Worm (Caenorhabditis elegans) whole organism, L4 larva: ENCODE results near the gene toe-1.

Experiments used
- F49E8.2 ChIP-seq: sonication (generic microtip); optimal IDR thresholded peaks from 2 replicates; lab custom pipeline; 2016; ENCODE audit warnings: missing compliant biosample characterization, mild to moderate bottlenecking, missing genetic modification characterization, borderline replicate concordance
- Y48G9A.11 ChIP-seq: fragments of 200-800 bp; sonication (Bioruptor generic); IDR thresholded peaks from 2 replicates; pipeline ENCODE4 v1.3.6; 2022; ENCODE audit warnings: missing genetic modification reagents, missing genetic modification characterization, missing compliant biosample characterization
- aha-1 ChIP-seq: fragments of 150-350 bp; peaks from one replicate; lab custom pipeline; 2014; ENCODE audit warnings: missing biosample characterization, missing genetic modification characterization
- ceh-82 ChIP-seq: sonication (generic microtip); optimal IDR thresholded peaks from 2 replicates; lab custom pipeline; 2017; ENCODE audit warnings: missing biosample characterization, missing genetic modification characterization
- daf-16 ChIP-seq, 3 experiments: sonication (generic microtip); optimal IDR thresholded peaks; 2 replicates each; lab custom pipeline; 2016 to 2017; ENCODE audit warnings: missing genetic modification characterization in 3 of 3, missing genetic modification reagents in 3 of 3, mild to moderate bottlenecking in 2 of 3, missing compliant biosample characterization in 2 of 3, missing biosample characterization in 1 of 3, moderate library complexity in 1 of 3
- daf-8 ChIP-seq: fragments of 200-800 bp; sonication (Bioruptor generic); IDR thresholded peaks from 2 replicates; pipeline ENCODE4 v1.3.6; 2022; ENCODE audit warnings: missing genetic modification characterization, missing compliant biosample characterization
- dve-1 ChIP-seq: sonication (generic microtip); optimal IDR thresholded peaks from 2 replicates; lab custom pipeline; 2017; ENCODE audit warnings: antibody characterized with exemption, mild to moderate bottlenecking, missing genetic modification characterization, missing compliant biosample characterization; ENCODE audit not compliant: insufficient read depth
- fkh-10 ChIP-seq: fragments of 150-350 bp; optimal IDR thresholded peaks from 2 replicates; lab custom pipeline; 2014; ENCODE audit warnings: missing biosample characterization, missing genetic modification reagents, missing genetic modification characterization
- fos-1 ChIP-seq: fragments of 150-350 bp; optimal IDR thresholded peaks from 2 replicates; lab custom pipeline; 2014; ENCODE audit warnings: missing biosample characterization, missing genetic modification characterization
- hif-1 ChIP-seq, 2 experiments: sonication (generic microtip); optimal IDR thresholded peaks; 2 replicates each; lab custom pipeline; 2016 to 2017; ENCODE audit warnings: missing compliant biosample characterization in 2 of 2, missing genetic modification characterization in 2 of 2, missing genetic modification reagents in 2 of 2, missing genotype in 2 of 2, mild to moderate bottlenecking in 1 of 2
- hlh-11 ChIP-seq: fragments of 200-800 bp; sonication (Bioruptor generic); optimal IDR thresholded peaks from 2 replicates; lab custom pipeline; 2018; ENCODE audit warnings: mild to moderate bottlenecking, missing genetic modification characterization, missing compliant biosample characterization
- lin-15B ChIP-seq: fragments of 150-350 bp; sonication (generic microtip); optimal IDR thresholded peaks from 3 replicates; lab custom pipeline; 2014; ENCODE audit warnings: missing biosample characterization, missing genetic modification characterization
- lin-39 ChIP-seq: fragments of 150-350 bp; optimal IDR thresholded peaks from 2 replicates; lab custom pipeline; 2014; ENCODE audit warnings: missing biosample characterization, missing genetic modification reagents, missing genetic modification characterization
- madf-9 ChIP-seq: fragments of 200-800 bp; sonication (Bioruptor generic); conservative IDR thresholded peaks from 2 replicates; pipeline ENCODE4 v1.3.6; 2022; ENCODE audit warnings: missing genetic modification reagents, missing genetic modification characterization, missing compliant biosample characterization
- mes-2 ChIP-seq: sonication (generic microtip); optimal IDR thresholded peaks from 2 replicates; lab custom pipeline; 2016; ENCODE audit warnings: missing genotype, mild to moderate bottlenecking, missing genetic modification characterization, missing compliant biosample characterization; ENCODE audit not compliant: poor library complexity, severe bottlenecking
- nhr-76 ChIP-seq: fragments of 150-350 bp; optimal IDR thresholded peaks from 2 replicates; lab custom pipeline; 2014; ENCODE audit warnings: missing biosample characterization, missing genetic modification characterization
- unc-130 ChIP-seq: sonication (generic microtip); optimal IDR thresholded peaks from 2 replicates; lab custom pipeline; 2016; ENCODE audit warnings: missing genetic modification reagents, missing genetic modification characterization, missing compliant biosample characterization
- unc-62 ChIP-seq, 3 experiments: fragments of 150-350 bp in 1 of 3; sonication (generic microtip); optimal IDR thresholded peaks in 2 of 3; peaks in 1 of 3; 1 replicate in 1 of 3; 2 replicates in 2 of 3; lab custom pipeline; 2014 to 2017; ENCODE audit warnings: missing biosample characterization in 3 of 3, missing genetic modification characterization in 3 of 3, missing genetic modification reagents in 3 of 3, missing genotype in 1 of 3
- zfp-2 ChIP-seq: sonication (generic microtip); optimal IDR thresholded peaks from 2 replicates; lab custom pipeline; 2016; ENCODE audit warnings: mild to moderate bottlenecking, missing genetic modification characterization, missing compliant biosample characterization
- ztf-7 ChIP-seq: fragments of 150-350 bp; optimal IDR thresholded peaks from 2 replicates; lab custom pipeline; 2014; ENCODE audit warnings: missing biosample characterization, missing genetic modification characterization

The toe-1 gene

DNA sequence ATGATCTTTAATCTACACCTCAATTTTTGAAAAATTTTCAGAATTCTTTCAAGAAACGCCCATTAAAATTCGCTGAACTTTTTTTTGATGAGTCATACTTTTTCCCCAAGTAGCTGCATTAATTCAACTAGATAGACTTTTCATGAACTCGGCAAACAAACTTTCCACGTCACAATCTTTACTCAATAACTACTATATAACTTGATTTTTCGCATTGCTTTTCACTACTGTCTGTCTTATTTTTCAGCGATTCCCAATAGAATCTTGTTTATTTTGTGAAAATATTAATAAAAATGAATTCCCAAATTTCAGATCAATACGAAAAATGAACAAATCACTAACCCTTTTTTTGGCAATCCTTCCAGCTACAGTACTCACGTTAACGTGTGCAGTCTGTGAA, 53.3 kb downstream of the toe-1 start, which contains the start of gene T05C1.1:
Gene T05C1.1 (plus strand): TSS at position 301 of the 400 bp plus-strand sequence.
- no peak for TF ChIP-seq lin-39 (tag; lab: Kevin White, UChicago)
- no peak for TF ChIP-seq mes-2 (tag; lab: Kevin White, UChicago)
- TF ChIP-seq daf-8 (GFP tag; lab: Robert Waterston, UW): no peak
- TF ChIP-seq unc-130 (GFP tag; lab: Kevin White, UChicago): no peak
- no peak for TF ChIP-seq aha-1 (tag; lab: Kevin White, UChicago)
- TF ChIP-seq zfp-2 (tag; lab: Kevin White, UChicago): no peak
- no peak for TF ChIP-seq daf-16 (GFP tag; optimal IDR thresholded peaks at IDR 0.05; lab: Kevin White, UChicago)
- TF ChIP-seq daf-16 (tag; optimal IDR thresholded peaks at IDR 0.05; lab: Kevin White, UChicago): no peak
- no peak for TF ChIP-seq fos-1 (tag; lab: Kevin White, UChicago)
- TF ChIP-seq madf-9 (GFP tag; lab: Robert Waterston, UW): no peak
- TF ChIP-seq nhr-76 (tag; lab: Kevin White, UChicago): no peak
- TF ChIP-seq F49E8.2: no peak
- TF ChIP-seq hif-1 (tag; optimal IDR thresholded peaks at IDR 0.05; lab: Kevin White, UChicago): no peak
- TF ChIP-seq Y48G9A.11 (GFP tag; lab: Robert Waterston, UW): no peak
- TF ChIP-seq lin-15B (tag; lab: Kevin White, UChicago): no peak
- no peak for TF ChIP-seq hlh-11 (tag; lab: Kevin White, UChicago)
- no peak for TF ChIP-seq fkh-10 (GFP tag; lab: Kevin White, UChicago)
- TF ChIP-seq ceh-82 (tag; lab: Kevin White, UChicago): no peak
- no peak for TF ChIP-seq dve-1 (tag; lab: Kevin White, UChicago)

DNA sequence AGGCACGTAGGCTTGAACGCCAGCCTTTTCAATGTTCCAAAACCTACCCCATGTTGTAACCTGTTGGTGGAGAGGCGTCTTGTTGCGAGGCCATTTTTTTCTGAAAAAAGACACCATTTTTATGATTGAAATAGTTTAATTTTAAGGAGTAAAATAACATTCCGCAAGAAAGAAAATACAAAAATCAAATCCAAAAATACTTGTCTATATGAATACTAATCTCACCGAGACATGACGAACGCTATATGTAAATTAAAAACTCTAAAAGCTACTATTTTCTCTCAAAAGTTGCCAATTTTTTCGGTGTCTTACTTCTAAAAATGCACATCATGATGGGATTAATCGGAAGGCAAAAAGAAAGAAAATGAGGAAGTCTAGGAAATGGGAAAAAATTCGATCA, 57.1 kb downstream of the toe-1 start, which contains the start of gene T05C1.2:
Gene T05C1.2 (minus strand): TSS at position 101 of the 400 bp plus-strand sequence.
- TF ChIP-seq ztf-7 (tag; lab: Kevin White, UChicago) (no peak), unc-62 (GFP tag; optimal IDR thresholded peaks at IDR 0.05 in 1 of 2; lab: Kevin White, UChicago) (peak in 1 of 2 experiments; percentile 37), unc-62 (tag; optimal IDR thresholded peaks at IDR 0.05; lab: Kevin White, UChicago) (no peak)
